Worm (Caenorhabditis elegans): ENCODE results near the gene rme-1.

DNA sequence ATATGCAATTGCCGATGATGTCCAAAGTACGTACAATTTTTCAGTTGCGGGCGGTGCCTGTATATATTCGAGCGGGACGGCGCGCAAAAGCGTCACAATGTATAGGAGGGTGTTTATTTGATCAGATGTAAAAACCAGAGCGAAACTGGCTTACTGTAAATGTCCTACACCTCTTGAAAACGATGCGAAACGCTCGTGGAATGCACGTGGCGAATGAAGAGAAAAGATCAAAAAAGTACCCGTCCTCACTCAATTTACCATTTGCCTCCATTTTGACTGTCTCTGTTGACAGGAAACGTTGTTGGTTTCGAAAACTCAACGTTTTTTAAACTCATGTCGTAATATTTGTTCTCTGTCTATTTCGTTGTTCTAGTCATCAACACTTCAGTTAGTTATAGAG lies 32.0 kb downstream of the rme-1 start:
- no peak for TF ChIP-seq him-1 (tag; optimal IDR thresholded peaks at IDR 0.05)
- peak; percentile 21 for TF ChIP-seq W03F9.2 (tag; optimal IDR thresholded peaks at IDR 0.05)
- no peak for TF ChIP-seq dao-5 (tag; optimal IDR thresholded peaks at IDR 0.05)
